Worm (Caenorhabditis elegans): ENCODE data around the gene F54C9.11.

DNA sequence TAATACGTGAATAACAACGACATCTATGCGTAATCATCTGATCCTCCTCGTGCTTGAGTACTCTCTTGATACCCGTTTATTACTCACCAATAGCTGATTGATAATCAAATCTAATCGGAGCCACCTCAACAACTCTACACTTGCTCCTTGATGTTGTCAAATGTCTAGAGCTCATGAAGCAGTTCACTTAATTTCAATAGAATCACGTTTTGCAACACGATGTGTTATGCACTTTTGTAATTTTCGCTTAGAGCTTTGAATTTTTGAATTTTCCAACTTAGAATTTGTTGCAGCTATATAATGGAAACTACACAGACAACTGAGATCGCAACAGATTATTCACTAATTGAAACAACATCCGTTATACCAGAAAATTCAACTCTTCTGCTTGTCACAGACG is 27.6 kb upstream of the F54C9.11 start, which contains the start of gene T22C8.1:
- TF ChIP-seq W03F9.2 (tag; optimal IDR thresholded peaks at IDR 0.05) (no peak), him-1 (tag; optimal IDR thresholded peaks at IDR 0.05) (no peak)
